Fruit fly (Drosophila melanogaster): ENCODE data around the gene Ing5.
A peak's percentile ranks its signal among the peaks of the same experiment; 100 is the strongest.

The Ing5 gene

dm6 chr2L:13387255-13387654, at the start of gene Ing5, which contains the start of gene CG7099:
Ing5 (minus strand) TSS chr2L:13387312.
CG7099 (plus strand) TSS chr2L:13387571.
- TF ChIP-seq noc (tag; optimal IDR thresholded peaks at IDR 0.05), result peak; percentile 95

dm6 chr2L:13436791-13437190, 49.7 kb upstream of the Ing5 start:
- peak; percentile 39 for TF ChIP-seq noc (tag; optimal IDR thresholded peaks at IDR 0.05)

dm6 chr2L:13434795-13435634, 47.9 kb upstream of the Ing5 start, which contains the start of gene Tehao:
Tehao (plus strand) TSS chr2L:13435622.
- peak; percentile 93 for TF ChIP-seq noc (tag; optimal IDR thresholded peaks at IDR 0.05)

- no peak for TF ChIP-seq noc (tag; optimal IDR thresholded peaks at IDR 0.05)
Observed at dm6 chr2L:13430919-13431502, 43.9 kb upstream of the Ing5 start.

- TF ChIP-seq noc (tag; optimal IDR thresholded peaks at IDR 0.05), result no peak
Observed at dm6 chr2L:13414525-13415481, 27.7 kb upstream of the Ing5 start, which contains the start of the genes CG16956, CG42784 and CG43850. CG16956 (minus strand) TSS chr2L:13414575. CG42784 (plus strand) TSS chr2L:13415431. CG43850 (plus strand) TSS chr2L:13415431.

- TF ChIP-seq noc (tag; optimal IDR thresholded peaks at IDR 0.05), result no peak
Observed at dm6 chr2L:13412219-13412618, 25.1 kb upstream of the Ing5 start, which contains the start of gene Flad2. Flad2 (plus strand) TSS chr2L:13412519.

- TF ChIP-seq noc (tag; optimal IDR thresholded peaks at IDR 0.05), result no peak
Observed at dm6 chr2L:13411566-13411965, 24.5 kb upstream of the Ing5 start, which contains the start of gene Vm34Ca. Vm34Ca (minus strand) TSS chr2L:13411631.

- TF ChIP-seq noc (tag; optimal IDR thresholded peaks at IDR 0.05), result no peak
Observed at dm6 chr2L:13399565-13399964, 12.5 kb upstream of the Ing5 start.

- no peak for TF ChIP-seq noc (tag; optimal IDR thresholded peaks at IDR 0.05)
Observed at dm6 chr2L:13398614-13399161, 11.6 kb upstream of the Ing5 start, which contains the start of the genes CG10859 and CG7110. CG10859 (minus strand) TSS chr2L:13398664. CG7110 (plus strand) TSS chr2L:13398991.

- TF ChIP-seq noc (tag; optimal IDR thresholded peaks at IDR 0.05), result no peak
Observed at dm6 chr2L:13397393-13397792, 10.3 kb upstream of the Ing5 start.

dm6 chr2L:13396084-13396483, 9.0 kb upstream of the Ing5 start, which contains the start of gene CG16957:
CG16957 (minus strand) TSS chr2L:13396184.
- no peak for TF ChIP-seq noc (tag; optimal IDR thresholded peaks at IDR 0.05)

- peak; percentile 83 for TF ChIP-seq noc (tag; optimal IDR thresholded peaks at IDR 0.05)
Observed at dm6 chr2L:13394903-13395302, 7.8 kb upstream of the Ing5 start, which contains the start of gene RpL24. RpL24 (minus strand) TSS chr2L:13395131.

dm6 chr2L:13382351-13383029, 4.6 kb downstream of the Ing5 start, which contains the start of gene loqs:
loqs (plus strand) TSS chr2L:13382652.
- TF ChIP-seq noc (tag; optimal IDR thresholded peaks at IDR 0.05), result no peak

- TF ChIP-seq noc (tag; optimal IDR thresholded peaks at IDR 0.05), result peak; percentile 79
Observed at dm6 chr2L:13378488-13378964, 8.6 kb downstream of the Ing5 start, which contains the start of the genes CG9302 and beta'COP. CG9302 (minus strand) TSS chr2L:13378538. beta'COP (plus strand) TSS chr2L:13378902.
